Worm (Caenorhabditis elegans) whole organism, L4 larva: ENCODE measurements around the gene T09B9.4.

Source experiments
- dve-1 ChIP-seq: sonication (generic microtip); optimal IDR thresholded peaks from 2 replicates; lab custom pipeline; 2017; ENCODE audit warnings: antibody characterized with exemption, mild to moderate bottlenecking, missing genetic modification characterization, missing compliant biosample characterization; ENCODE audit not compliant: insufficient read depth
- egl-27 ChIP-seq: sonication (generic microtip); optimal IDR thresholded peaks from 3 replicates; lab custom pipeline; 2017; ENCODE audit warnings: missing biosample characterization, missing genetic modification reagents, missing genetic modification characterization
- mdl-1 ChIP-seq, 2 experiments: fragments of 150-350 bp in 1 of 2; sonication (generic microtip) in 1 of 2; optimal IDR thresholded peaks; 2 replicates each; lab custom pipeline; 2014 to 2017; ENCODE audit warnings: missing biosample characterization in 2 of 2, missing genetic modification characterization in 2 of 2
- nhr-11 ChIP-seq: fragments of 150-350 bp; optimal IDR thresholded peaks from 2 replicates; lab custom pipeline; 2014; ENCODE audit warnings: missing biosample characterization, missing genetic modification characterization
- nhr-77 ChIP-seq: fragments of 150-350 bp; optimal IDR thresholded peaks from 2 replicates; lab custom pipeline; 2014; ENCODE audit warnings: missing biosample characterization, missing genetic modification characterization
- pqm-1 ChIP-seq: sonication (generic microtip); optimal IDR thresholded peaks from 2 replicates; lab custom pipeline; 2017; ENCODE audit warnings: missing biosample characterization, missing genetic modification characterization
- ztf-11 ChIP-seq: fragments of 150-350 bp; optimal IDR thresholded peaks from 2 replicates; lab custom pipeline; 2014; ENCODE audit warnings: missing biosample characterization, missing genetic modification characterization

DNA sequence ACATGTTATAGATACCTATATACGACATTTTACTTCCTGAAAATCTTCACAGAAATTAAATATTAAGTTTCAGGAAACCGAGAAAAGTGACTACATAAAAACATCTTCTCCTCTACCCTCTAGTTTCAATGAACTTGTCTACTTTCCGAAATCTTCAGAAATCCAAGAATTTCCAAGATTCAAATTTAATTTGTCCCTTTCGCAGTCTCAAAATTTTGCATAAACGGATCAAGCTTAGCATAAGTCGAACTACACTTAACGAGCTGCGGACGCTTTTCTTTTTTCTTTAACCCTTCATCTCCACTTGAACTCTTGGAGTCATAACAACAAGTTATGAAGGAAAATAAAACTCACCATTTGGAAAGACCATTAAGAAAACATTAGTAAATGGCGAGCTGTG, 31.3 kb upstream of the T09B9.4 start:
- TF ChIP-seq egl-27 (tag; lab: Kevin White, UChicago) (no peak), mdl-1 (tag; optimal IDR thresholded peaks at IDR 0.05; lab: Kevin White, UChicago) (no peak), pqm-1 (tag; lab: Kevin White, UChicago) (no peak), nhr-11 (tag; lab: Kevin White, UChicago) (no peak), nhr-77 (tag; lab: Kevin White, UChicago) (no peak), dve-1 (no peak), ztf-11 (no peak)
